Worm (Caenorhabditis elegans): ENCODE results near the gene C29F7.2.
A peak's percentile ranks its signal among the peaks of the same experiment; 100 is the strongest.

C29F7.2 gene

DNA sequence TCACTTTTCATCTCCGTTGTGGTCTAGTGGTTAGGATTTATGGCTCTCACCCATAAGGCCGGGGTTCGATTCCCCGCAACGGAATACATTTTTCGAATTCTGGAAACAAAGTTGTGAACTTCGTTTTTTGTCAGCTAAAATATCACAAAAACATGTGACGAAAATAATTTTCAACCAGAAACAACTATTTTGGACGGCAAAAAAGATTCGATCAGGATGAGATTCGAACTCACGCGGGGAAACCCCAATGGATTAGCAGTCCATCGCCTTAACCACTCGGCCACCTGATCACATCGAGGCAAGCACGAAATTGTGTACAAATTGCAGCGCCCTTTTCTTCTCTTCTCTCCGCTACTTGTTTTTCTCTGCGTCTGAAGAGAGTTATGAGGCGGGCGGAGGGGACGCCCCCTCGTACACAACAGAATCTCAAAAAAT is 32.8 kb downstream of the C29F7.2 start (continued):
- TF ChIP-seq dmd-9 (GFP tag; IDR thresholded peaks at IDR 0.05) = peak; percentile 70
- TF ChIP-seq hlh-30 (tag; optimal IDR thresholded peaks at IDR 0.05; ENCODE audit: insufficient read depth) = peak; percentile 88
- TF ChIP-seq D1046.2 (GFP tag; IDR thresholded peaks at IDR 0.05) = peak; percentile 79; the same call in 1 of the 2 replicates
- peak; percentile 57 for TF ChIP-seq nhr-111 (GFP tag; optimal IDR thresholded peaks at IDR 0.05)
- peak; percentile 14 for TF ChIP-seq jun-1 (tag; optimal IDR thresholded peaks at IDR 0.05)
- peak; percentile 82 for TF ChIP-seq nhr-48 (tag; optimal IDR thresholded peaks at IDR 0.05)
- 0 out of 2 replicates have a peak, but pooled peaks have one; percentile 62 for TF ChIP-seq nhr-42 (GFP tag; IDR thresholded peaks at IDR 0.05)
- TF ChIP-seq Y5F2A.4 (GFP tag; optimal IDR thresholded peaks at IDR 0.05) = peak; percentile 64
- TF ChIP-seq aha-1 (tag) = peak; percentile 75
- TF ChIP-seq ctbp-1 (GFP tag; IDR thresholded peaks at IDR 0.05) = peak; percentile 88; the same call in 1 of the 2 replicates
- peak; percentile 43; the same call in 1 of the 2 replicates for TF ChIP-seq mxl-2 (GFP tag; conservative IDR thresholded peaks at IDR 0.05)
- TF ChIP-seq zip-2 (tag; optimal IDR thresholded peaks at IDR 0.05) = peak; percentile 69
- 0 out of 2 replicates have a peak, but pooled peaks have one; percentile 71 for TF ChIP-seq Y105C5A.15 (GFP tag; IDR thresholded peaks at IDR 0.05)
- peak; percentile 45 for TF ChIP-seq F49E8.2 (tag; optimal IDR thresholded peaks at IDR 0.05; ENCODE audit: borderline replicate concordance)
- TF ChIP-seq nhr-77 (tag; optimal IDR thresholded peaks at IDR 0.05) = peak; percentile 58
- peak; percentile 78 for TF ChIP-seq lin-13 (GFP tag; optimal IDR thresholded peaks at IDR 0.05)
- TF ChIP-seq mxl-3 (GFP tag; optimal IDR thresholded peaks at IDR 0.05) = peak; percentile 75
- 0 out of 2 replicates have a peak, but pooled peaks have one; percentile 38 for TF ChIP-seq zip-11 (GFP tag; IDR thresholded peaks at IDR 0.05)
- TF ChIP-seq Y48G9A.11 (GFP tag; IDR thresholded peaks at IDR 0.05) = peak; percentile 82; the same call in 1 of the 2 replicates
- peak; percentile 62 for TF ChIP-seq T20F7.1 (GFP tag; optimal IDR thresholded peaks at IDR 0.05)
- TF ChIP-seq rbr-2 (tag; optimal IDR thresholded peaks at IDR 0.05) = peak; percentile 79
- peak; percentile 12 for TF ChIP-seq sdz-12 (GFP tag; optimal IDR thresholded peaks at IDR 0.05)
- TF ChIP-seq nhr-41 (GFP tag; IDR thresholded peaks at IDR 0.05) = peak; percentile 74; the same call in 1 of the 2 replicates
- TF ChIP-seq ZK337.2 (GFP tag; IDR thresholded peaks at IDR 0.05) = peak; percentile 77; the same call in 1 of the 2 replicates

- TF ChIP-seq unc-62 (GFP tag; optimal IDR thresholded peaks at IDR 0.05 in 1 of 2) (peak in 1 of 2 experiments; percentile 50), unc-62 (tag; optimal IDR thresholded peaks at IDR 0.05) (no peak), lir-3 (tag; optimal IDR thresholded peaks at IDR 0.05) (no peak)
Measured at ce11 chrX:13451578-13451977, 35.7 kb downstream of the C29F7.2 start, which contains the start of gene F02D10.6. Gene F02D10.6, minus strand, starts transcription at chrX:13451678.

ce11 chrX:13456442-13456841 is 40.6 kb downstream of the C29F7.2 start, which contains the start of gene flr-1:
Gene flr-1, minus strand, starts transcription at chrX:13456542.
- no peak for TF ChIP-seq hlh-30 (tag; optimal IDR thresholded peaks at IDR 0.05; ENCODE audit: insufficient read depth)
- no peak for TF ChIP-seq dmd-6 (GFP tag; IDR thresholded peaks at IDR 0.05)
- peak; percentile 2 for TF ChIP-seq aha-1 (tag)

ce11 chrX:13462519-13462918 is 46.6 kb downstream of the C29F7.2 start, which contains the start of gene F02D10.3:
Gene F02D10.3, minus strand, starts transcription at chrX:13462619.
- TF ChIP-seq T26A8.4 (GFP tag; IDR thresholded peaks at IDR 0.05) (no peak), hif-1 (tag; optimal IDR thresholded peaks at IDR 0.05) (no peak), ceh-62 (tag; optimal IDR thresholded peaks at IDR 0.05) (no peak), ctbp-1 (GFP tag; IDR thresholded peaks at IDR 0.05) (no peak), daf-8 (GFP tag; IDR thresholded peaks at IDR 0.05) (no peak), zfp-2 (tag; optimal IDR thresholded peaks at IDR 0.05) (no peak), unc-130 (GFP tag; optimal IDR thresholded peaks at IDR 0.05) (no peak)

DNA sequence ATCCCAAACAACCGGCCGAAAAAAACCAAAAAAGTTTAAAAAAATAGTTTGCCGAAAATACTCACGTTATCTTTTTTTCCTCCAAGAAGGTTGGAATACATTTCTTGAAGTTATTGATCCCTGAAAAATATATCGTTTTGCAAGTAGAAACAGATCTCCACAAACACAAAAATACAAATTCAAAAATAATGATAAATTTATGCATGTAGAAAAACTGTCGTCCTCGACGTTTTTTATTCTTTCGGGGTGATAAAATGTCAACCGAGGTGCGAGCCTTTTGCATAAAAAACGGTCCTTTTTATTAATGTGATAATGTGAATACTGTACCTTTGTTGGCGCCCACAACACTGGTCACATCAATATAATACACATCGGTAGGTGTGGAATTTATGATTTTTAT is 47.9 kb downstream of the C29F7.2 start, which contains the start of gene F02D10.2:
F02D10.2 (minus strand) TSS at position 101 of the 400 bp plus-strand sequence.
- TF ChIP-seq daf-8 (GFP tag; IDR thresholded peaks at IDR 0.05) = no peak
- TF ChIP-seq cey-2 (tag; optimal IDR thresholded peaks at IDR 0.05; ENCODE audit: borderline replicate concordance, insufficient read depth) = no peak
- no peak for TF ChIP-seq saeg-2 (GFP tag; IDR thresholded peaks at IDR 0.05)
- no peak for TF ChIP-seq nhr-77 (tag; optimal IDR thresholded peaks at IDR 0.05)
- TF ChIP-seq zip-11 (GFP tag; IDR thresholded peaks at IDR 0.05) = no peak
- TF ChIP-seq rbr-2 (tag; optimal IDR thresholded peaks at IDR 0.05) = no peak
- TF ChIP-seq snpc-4 (tag; optimal IDR thresholded peaks at IDR 0.05) = no peak
- no peak for TF ChIP-seq mxl-2 (GFP tag; conservative IDR thresholded peaks at IDR 0.05)
- TF ChIP-seq daf-16 (GFP tag; optimal IDR thresholded peaks at IDR 0.05) = no peak
- no peak for TF ChIP-seq daf-16 (tag; optimal IDR thresholded peaks at IDR 0.05)
- TF ChIP-seq dmd-6 (GFP tag; IDR thresholded peaks at IDR 0.05) = no peak
- no peak for TF ChIP-seq unc-130 (GFP tag; optimal IDR thresholded peaks at IDR 0.05)
- TF ChIP-seq ZK546.5 (tag; optimal IDR thresholded peaks at IDR 0.05) = no peak
- TF ChIP-seq nhr-42 (GFP tag; IDR thresholded peaks at IDR 0.05) = no peak
- no peak for TF ChIP-seq egl-27 (tag; optimal IDR thresholded peaks at IDR 0.05)
- no peak for TF ChIP-seq unc-62 (GFP tag; optimal IDR thresholded peaks at IDR 0.05 in 1 of 2)
- no peak for TF ChIP-seq unc-62 (tag; optimal IDR thresholded peaks at IDR 0.05)
- no peak for TF ChIP-seq nhr-76 (tag; optimal IDR thresholded peaks at IDR 0.05)
- no peak for TF ChIP-seq duxl-1 (tag; optimal IDR thresholded peaks at IDR 0.05; ENCODE audit: poor library complexity)

Measured in whole organism, L4 larva.